Worm (Caenorhabditis elegans) whole organism, L2 larva: ENCODE measurements around the gene abu-2.

ENCODE experiments used
- C34F6.9 ChIP-seq: fragments of 150-350 bp; optimal IDR thresholded peaks from 2 replicates; lab custom pipeline; 2014; ENCODE audit warnings: missing biosample characterization, missing genetic modification characterization
- F13H6.1 ChIP-seq: sonication (generic microtip); optimal IDR thresholded peaks from 2 replicates; lab custom pipeline; 2016; ENCODE audit warnings: missing genetic modification characterization, missing compliant biosample characterization
- R02D3.7 ChIP-seq: fragments of 150-350 bp; optimal IDR thresholded peaks from 2 replicates; lab custom pipeline; 2014; ENCODE audit warnings: missing biosample characterization, missing genetic modification characterization
- Y55F3AM.14 ChIP-seq: fragments of 200-800 bp; sonication (Bioruptor generic); optimal IDR thresholded peaks from 2 replicates; lab custom pipeline; 2018; ENCODE audit warnings: mild to moderate bottlenecking, missing genetic modification characterization, missing compliant biosample characterization
- ZK546.5 ChIP-seq: sonication (generic microtip); optimal IDR thresholded peaks from 2 replicates; lab custom pipeline; 2017; ENCODE audit warnings: missing biosample characterization, missing genetic modification characterization
- alr-1 ChIP-seq: fragments of 150-350 bp; optimal IDR thresholded peaks from 2 replicates; lab custom pipeline; 2014; ENCODE audit warnings: missing biosample characterization, missing genetic modification characterization
- aly-2 ChIP-seq: fragments of 150-350 bp; optimal IDR thresholded peaks from 2 replicates; lab custom pipeline; 2014; ENCODE audit warnings: missing biosample characterization, missing genetic modification characterization
- ama-1 ChIP-seq: fragments of 150-350 bp; optimal IDR thresholded peaks from 2 replicates; lab custom pipeline; 2018; ENCODE audit warnings: inconsistent platforms
- blmp-1 ChIP-seq: sonication (generic microtip); optimal IDR thresholded peaks from 2 replicates; lab custom pipeline; 2017; ENCODE audit warnings: missing genetic modification characterization, mild to moderate bottlenecking, missing compliant biosample characterization, antibody characterized with exemption, moderate library complexity; ENCODE audit not compliant: insufficient read depth
- ceh-16 ChIP-seq: fragments of 150-350 bp; optimal IDR thresholded peaks from 2 replicates; lab custom pipeline; 2014; ENCODE audit warnings: missing biosample characterization, missing genetic modification characterization
- ceh-82 ChIP-seq: fragments of 150-350 bp; optimal IDR thresholded peaks from 2 replicates; lab custom pipeline; 2014; ENCODE audit warnings: missing biosample characterization, missing genetic modification characterization
- crh-2 ChIP-seq: sonication (generic microtip); optimal IDR thresholded peaks from 2 replicates; lab custom pipeline; 2017; ENCODE audit warnings: missing biosample characterization, missing genetic modification characterization
- dmd-4 ChIP-seq: sonication (generic microtip); optimal IDR thresholded peaks from 2 replicates; lab custom pipeline; 2017; ENCODE audit warnings: missing biosample characterization, missing genetic modification characterization
- egl-27 ChIP-seq: sonication (generic microtip); optimal IDR thresholded peaks from 3 replicates; lab custom pipeline; 2017; ENCODE audit warnings: missing biosample characterization, missing genetic modification reagents, missing genetic modification characterization
- elt-1 ChIP-seq: fragments of 150-350 bp; optimal IDR thresholded peaks from 2 replicates; lab custom pipeline; 2014; ENCODE audit warnings: missing biosample characterization, missing genetic modification characterization
- elt-3 ChIP-seq: sonication (generic microtip); optimal IDR thresholded peaks from 2 replicates; lab custom pipeline; 2017; ENCODE audit warnings: missing biosample characterization, missing genetic modification characterization
- fos-1 ChIP-seq: fragments of 150-350 bp; optimal IDR thresholded peaks from 2 replicates; lab custom pipeline; 2014; ENCODE audit warnings: missing biosample characterization, missing genetic modification characterization
- gmeb-1 ChIP-seq: fragments of 150-350 bp; optimal IDR thresholded peaks from 2 replicates; lab custom pipeline; 2014; ENCODE audit warnings: missing biosample characterization, missing genetic modification characterization
- lin-11 ChIP-seq: fragments of 150-350 bp; sonication (generic microtip); optimal IDR thresholded peaks from 2 replicates; lab custom pipeline; 2014; ENCODE audit warnings: missing biosample characterization, missing genetic modification characterization, inconsistent platforms, mixed read lengths
- lin-13 ChIP-seq: fragments of 150-350 bp; optimal IDR thresholded peaks from 2 replicates; lab custom pipeline; 2014; ENCODE audit warnings: missing biosample characterization, missing genetic modification reagents, missing genetic modification characterization
- lin-39 ChIP-seq: fragments of 150-350 bp; optimal IDR thresholded peaks from 2 replicates; lab custom pipeline; 2014; ENCODE audit warnings: missing biosample characterization, missing genetic modification reagents, missing genetic modification characterization
- lsy-2 ChIP-seq, 2 experiments: fragments of 150-350 bp in 1 of 2; sonication (generic microtip) in 1 of 2; optimal IDR thresholded peaks; 2 replicates each; lab custom pipeline; 2014 to 2017; ENCODE audit warnings: missing biosample characterization in 2 of 2, missing genetic modification characterization in 2 of 2
- mab-5 ChIP-seq: fragments of 150-350 bp; optimal IDR thresholded peaks from 2 replicates; lab custom pipeline; 2014; ENCODE audit warnings: missing biosample characterization, missing genetic modification characterization
- mbf-1 ChIP-seq: sonication (generic microtip); optimal IDR thresholded peaks from 2 replicates; lab custom pipeline; 2017; ENCODE audit warnings: missing biosample characterization, missing genetic modification characterization
- mdl-1 ChIP-seq, 2 experiments: fragments of 150-350 bp in 1 of 2; sonication (generic microtip) in 1 of 2; optimal IDR thresholded peaks; 2 replicates each; lab custom pipeline; 2017; ENCODE audit warnings: missing biosample characterization in 2 of 2, missing genetic modification characterization in 2 of 2
- nhr-10 ChIP-seq: sonication (generic microtip); optimal IDR thresholded peaks from 2 replicates; lab custom pipeline; 2017; ENCODE audit warnings: missing biosample characterization, missing genetic modification characterization
- nhr-11 ChIP-seq: fragments of 150-350 bp; optimal IDR thresholded peaks from 2 replicates; lab custom pipeline; 2014; ENCODE audit warnings: missing biosample characterization, missing genetic modification characterization
- nhr-12 ChIP-seq: fragments of 150-350 bp; optimal IDR thresholded peaks from 2 replicates; lab custom pipeline; 2014; ENCODE audit warnings: missing biosample characterization, missing genetic modification characterization
- nhr-129 ChIP-seq: fragments of 150-350 bp; optimal IDR thresholded peaks from 2 replicates; lab custom pipeline; 2014; ENCODE audit warnings: missing biosample characterization, missing genetic modification characterization
- nhr-21 ChIP-seq: fragments of 150-350 bp; optimal IDR thresholded peaks from 2 replicates; lab custom pipeline; 2014; ENCODE audit warnings: missing biosample characterization, missing genetic modification characterization
- nhr-23 ChIP-seq: fragments of 150-350 bp; optimal IDR thresholded peaks from 2 replicates; lab custom pipeline; 2014; ENCODE audit warnings: missing biosample characterization, missing genetic modification reagents, missing genetic modification characterization
- nhr-237 ChIP-seq: fragments of 150-350 bp; optimal IDR thresholded peaks from 2 replicates; lab custom pipeline; 2014; ENCODE audit warnings: missing biosample characterization, missing genetic modification characterization
- nhr-25 ChIP-seq: fragments of 150-350 bp; sonication (generic microtip); optimal IDR thresholded peaks from 3 replicates; lab custom pipeline; 2014; ENCODE audit warnings: missing biosample characterization, missing genetic modification characterization
- nhr-6 ChIP-seq: fragments of 150-350 bp; optimal IDR thresholded peaks from 2 replicates; lab custom pipeline; 2014; ENCODE audit warnings: missing biosample characterization, missing genetic modification characterization
- nhr-77 ChIP-seq: fragments of 150-350 bp; optimal IDR thresholded peaks from 2 replicates; lab custom pipeline; 2014; ENCODE audit warnings: missing biosample characterization, missing genetic modification characterization
- peb-1 ChIP-seq: fragments of 150-350 bp; optimal IDR thresholded peaks from 2 replicates; lab custom pipeline; 2014; ENCODE audit warnings: missing biosample characterization, missing genetic modification characterization
- sem-4 ChIP-seq: fragments of 150-350 bp; optimal IDR thresholded peaks from 2 replicates; lab custom pipeline; 2014; ENCODE audit warnings: missing biosample characterization, missing genetic modification reagents, missing genetic modification characterization
- skn-1 ChIP-seq: sonication (generic microtip); optimal IDR thresholded peaks from 2 replicates; lab custom pipeline; 2017; ENCODE audit warnings: missing biosample characterization, missing genetic modification characterization
- sma-3 ChIP-seq: sonication (generic microtip); optimal IDR thresholded peaks from 2 replicates; lab custom pipeline; 2016; ENCODE audit warnings: missing genetic modification reagents, missing genetic modification characterization, missing compliant biosample characterization
- sma-9 ChIP-seq, 2 experiments: fragments of 150-350 bp in 1 of 2; sonication (generic microtip) in 1 of 2; optimal IDR thresholded peaks; 2 replicates each; lab custom pipeline; 2014 to 2016; ENCODE audit warnings: missing genetic modification characterization in 2 of 2, mild to moderate bottlenecking in 1 of 2, missing biosample characterization in 1 of 2, missing compliant biosample characterization in 1 of 2, missing genetic modification reagents in 1 of 2, moderate library complexity in 1 of 2
- snpc-4 ChIP-seq: fragments of 150-350 bp; optimal IDR thresholded peaks from 2 replicates; lab custom pipeline; 2014; ENCODE audit warnings: missing biosample characterization, missing genetic modification characterization
- unc-39 ChIP-seq: fragments of 150-350 bp; optimal IDR thresholded peaks from 2 replicates; lab custom pipeline; 2014; ENCODE audit warnings: missing biosample characterization, missing genetic modification characterization
- unc-55 ChIP-seq: fragments of 150-350 bp; sonication (generic microtip); optimal IDR thresholded peaks from 3 replicates; lab custom pipeline; 2014; ENCODE audit warnings: missing biosample characterization, missing genetic modification reagents, missing genetic modification characterization
- unc-62 ChIP-seq: fragments of 150-350 bp; optimal IDR thresholded peaks from 2 replicates; lab custom pipeline; 2014; ENCODE audit warnings: missing biosample characterization, missing genetic modification reagents, missing genetic modification characterization
- zag-1 ChIP-seq: fragments of 150-350 bp; optimal IDR thresholded peaks from 2 replicates; lab custom pipeline; 2014; ENCODE audit warnings: missing biosample characterization, missing genetic modification characterization
- ztf-1 ChIP-seq: fragments of 200-800 bp; sonication (Bioruptor generic); conservative IDR thresholded peaks from 2 replicates; pipeline ENCODE4 v1.3.6; 2022; ENCODE audit warnings: missing genetic modification characterization, missing compliant biosample characterization
- ztf-11 ChIP-seq: sonication (generic microtip); optimal IDR thresholded peaks from 2 replicates; lab custom pipeline; 2017; ENCODE audit warnings: missing biosample characterization, missing genetic modification characterization
- ztf-4 ChIP-seq: fragments of 150-350 bp; optimal IDR thresholded peaks from 2 replicates; lab custom pipeline; 2014; ENCODE audit warnings: missing biosample characterization, missing genetic modification characterization

abu-2 gene

DNA sequence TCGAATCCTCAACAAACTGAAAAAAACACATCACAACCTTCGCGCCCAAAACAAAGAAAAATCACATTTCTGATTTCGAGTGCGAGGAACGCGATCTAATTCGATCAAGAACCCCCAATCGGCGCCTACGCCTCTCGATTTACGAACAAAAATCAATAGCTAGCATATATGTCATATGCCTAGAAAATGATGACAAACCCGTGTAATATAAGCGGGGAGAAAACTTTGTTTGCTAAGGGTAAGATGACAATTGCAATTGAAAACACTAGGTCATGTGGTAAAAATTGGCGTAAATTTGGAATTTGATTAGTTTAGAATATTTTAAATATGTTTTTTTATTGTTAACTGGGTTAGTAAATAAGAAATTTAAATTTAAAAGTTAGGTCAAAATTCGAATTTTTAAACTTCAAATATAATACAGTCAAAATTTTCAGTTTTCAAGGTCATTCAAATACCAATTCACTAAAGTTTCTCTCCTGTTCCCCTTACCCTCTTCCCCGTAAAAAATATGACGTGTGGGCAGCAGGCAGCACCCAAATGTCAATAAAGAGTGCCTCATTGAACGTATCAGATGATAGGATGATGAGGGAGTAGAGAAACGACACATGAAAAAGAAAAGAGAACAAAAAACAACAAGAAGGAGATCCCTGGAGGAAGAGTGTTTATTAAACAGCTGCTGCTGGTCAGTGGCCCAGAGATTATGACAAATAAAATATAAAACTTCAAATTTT is 46.1 kb upstream of the abu-2 start (continued):
- TF ChIP-seq lin-13 (peak; percentile 21), lin-11 (tag; lab: Kevin White, UChicago) (no peak), ceh-82 (tag; lab: Kevin White, UChicago) (no peak), Y55F3AM.14 (GFP tag; lab: Kevin White, UChicago) (peak; percentile 21), sma-3 (GFP tag; lab: Kevin White, UChicago) (peak; percentile 43), blmp-1 (no peak), mbf-1 (tag; lab: Kevin White, UChicago) (no peak)
- TF ChIP-seq, all 48 proteins: peak for 19

- TF ChIP-seq nhr-129 (tag; lab: Kevin White, UChicago) (peak; percentile 100), snpc-4 (peak; percentile 22), unc-39 (tag; lab: Kevin White, UChicago) (peak; percentile 22), mdl-1 (tag; optimal IDR thresholded peaks at IDR 0.05; lab: Kevin White, UChicago) (peak; percentile 75 to 82), lsy-2 (tag; optimal IDR thresholded peaks at IDR 0.05; lab: Kevin White, UChicago) (peak; percentile 70 to 79), ZK546.5 (no peak), unc-62 (GFP tag; lab: Kevin White, UChicago) (peak; percentile 59), skn-1 (peak; percentile 75), zag-1 (tag; lab: Kevin White, UChicago) (peak; percentile 82), nhr-6 (tag; lab: Kevin White, UChicago) (peak; percentile 80), R02D3.7 (tag; lab: Kevin White, UChicago) (no peak), alr-1 (tag; lab: Kevin White, UChicago) (no peak), nhr-11 (tag; lab: Kevin White, UChicago) (no peak), ztf-11 (no peak), sma-9 (GFP tag; optimal IDR thresholded peaks at IDR 0.05; lab: Kevin White, UChicago) (peak; percentile 93), sma-9 (tag; optimal IDR thresholded peaks at IDR 0.05; lab: Kevin White, UChicago) (no peak), C34F6.9 (tag; lab: Kevin White, UChicago) (peak; percentile 83), crh-2 (tag; lab: Kevin White, UChicago) (peak; percentile 91), nhr-77 (tag; lab: Kevin White, UChicago) (peak; percentile 12), lin-11 (tag; lab: Kevin White, UChicago) (peak; percentile 79), dmd-4 (no peak), nhr-25 (tag; lab: Kevin White, UChicago) (peak; percentile 89), ztf-4 (tag; lab: Kevin White, UChicago) (peak; percentile 84), nhr-23 (tag; lab: Kevin White, UChicago) (no peak), ceh-16 (peak; percentile 77), nhr-21 (tag; lab: Kevin White, UChicago) (peak; percentile 89), unc-55 (GFP tag; lab: Kevin White, UChicago) (peak; percentile 76), gmeb-1 (peak; percentile 67), ceh-82 (tag; lab: Kevin White, UChicago) (peak; percentile 85), egl-27 (tag; lab: Kevin White, UChicago) (peak; percentile 68), ztf-1 (no peak), blmp-1 (peak; percentile 81), mab-5 (peak; percentile 61), lin-39 (tag; lab: Kevin White, UChicago) (no peak), elt-1 (no peak), Y55F3AM.14 (GFP tag; lab: Kevin White, UChicago) (peak; percentile 68), mbf-1 (tag; lab: Kevin White, UChicago) (no peak), aly-2 (tag; lab: Kevin White, UChicago) (no peak), sem-4 (peak; percentile 54), ama-1 (lab: Kevin White, UChicago) (no peak), nhr-10 (tag; lab: Kevin White, UChicago) (no peak), nhr-12 (tag; lab: Kevin White, UChicago) (no peak), elt-3 (tag; lab: Kevin White, UChicago) (no peak), nhr-237 (no peak), peb-1 (tag; lab: Kevin White, UChicago) (no peak), lin-13 (peak; percentile 83), F13H6.1 (tag; lab: Kevin White, UChicago) (peak; percentile 96), sma-3 (GFP tag; lab: Kevin White, UChicago) (peak; percentile 94), fos-1 (tag; lab: Kevin White, UChicago) (peak; percentile 100)
Observed at ce11 chrX:1454385-1454784, 43.9 kb upstream of the abu-2 start.
